Fruit fly (Drosophila melanogaster): Measurements from ENCODE around the gene Ubr3.
A peak's percentile ranks its signal among the peaks of the same experiment; 100 is the strongest.

Gene Ubr3

dm6 chrX:7995171-7995747 is 59.6 kb downstream of the Ubr3 start, which contains the start of gene Tbh (continued):
- TF ChIP-seq da (GFP tag; optimal IDR thresholded peaks at IDR 0.05) (no peak), trh (GFP tag; optimal IDR thresholded peaks at IDR 0.05) (no peak), CG6765 (GFP tag; optimal IDR thresholded peaks at IDR 0.05) (no peak), her (GFP tag; optimal IDR thresholded peaks at IDR 0.05) (no peak), lmd (GFP tag; IDR thresholded peaks at IDR 0.05) (0 out of 2 replicates have a peak, but pooled peaks have one; percentile 15), CG16863 (GFP tag; optimal IDR thresholded peaks at IDR 0.05) (no peak), exex (tag; optimal IDR thresholded peaks at IDR 0.05) (no peak), Aef1 (GFP tag; IDR thresholded peaks at IDR 0.05) (no peak), CG18476 (GFP tag; optimal IDR thresholded peaks at IDR 0.05) (no peak), bsh (GFP tag; optimal IDR thresholded peaks at IDR 0.05) (peak in 1 of 2 experiments; percentile 5), MESR4 (GFP tag; optimal IDR thresholded peaks at IDR 0.05) (no peak), Hmx (GFP tag; optimal IDR thresholded peaks at IDR 0.05) (no peak), gro (GFP tag; optimal IDR thresholded peaks at IDR 0.05) (no peak), CG3995 (GFP tag; optimal IDR thresholded peaks at IDR 0.05) (no peak), HLH3B (GFP tag; IDR thresholded peaks at IDR 0.05) (0 out of 2 replicates have a peak, but pooled peaks have one; percentile 39), insv (GFP tag; optimal IDR thresholded peaks at IDR 0.05) (no peak), btn (GFP tag; optimal IDR thresholded peaks at IDR 0.05) (no peak), CG17568 (GFP tag; optimal IDR thresholded peaks at IDR 0.05) (no peak), CG17361 (GFP tag; IDR thresholded peaks at IDR 0.05) (no peak; the same call in 2 of the 3 replicates), CG11247 (GFP tag; IDR thresholded peaks at IDR 0.05) (no peak), lbe (GFP tag; optimal IDR thresholded peaks at IDR 0.05) (no peak), Trl (optimal IDR thresholded peaks at IDR 0.05) (no peak), Trl (GFP tag; optimal IDR thresholded peaks at IDR 0.05) (no peak), danr (GFP tag; IDR thresholded peaks at IDR 0.05) (no peak), CG15011 (GFP tag; optimal IDR thresholded peaks at IDR 0.05) (no peak), CG4360 (GFP tag; IDR thresholded peaks at IDR 0.05) (no peak), CG6854 (GFP tag; optimal IDR thresholded peaks at IDR 0.05) (peak; percentile 43), HHEX (GFP tag; optimal IDR thresholded peaks at IDR 0.05) (peak; percentile 32), phol (tag; optimal IDR thresholded peaks at IDR 0.05) (peak; percentile 15), CG12155 (GFP tag; optimal IDR thresholded peaks at IDR 0.05) (no peak), klu (GFP tag; IDR thresholded peaks at IDR 0.05) (no peak), tna (GFP tag; IDR thresholded peaks at IDR 0.05; ENCODE audit: partially characterized antibody) (no peak), sr (GFP tag; IDR thresholded peaks at IDR 0.05) (no peak), mam (GFP tag; optimal IDR thresholded peaks at IDR 0.05) (no peak), gsb-n (tag; optimal IDR thresholded peaks at IDR 0.05) (no peak), H2.0 (GFP tag; IDR thresholded peaks at IDR 0.05) (no peak), CG33557 (GFP tag; optimal IDR thresholded peaks at IDR 0.05) (peak; percentile 6), CG13624 (GFP tag; optimal IDR thresholded peaks at IDR 0.05) (no peak), Dbx (GFP tag; IDR thresholded peaks at IDR 0.05) (no peak), sqz (GFP tag; optimal IDR thresholded peaks at IDR 0.05) (no peak), CG18764 (GFP tag; optimal IDR thresholded peaks at IDR 0.05) (no peak), CG13894 (tag; optimal IDR thresholded peaks at IDR 0.05) (peak; percentile 27), CG16779 (GFP tag; IDR thresholded peaks at IDR 0.05) (no peak), ems (GFP tag; optimal IDR thresholded peaks at IDR 0.05) (no peak), seq (GFP tag; IDR thresholded peaks at IDR 0.05) (no peak), sna (GFP tag; IDR thresholded peaks at IDR 0.05; ENCODE audit: partially characterized antibody) (no peak), nmo (GFP tag; optimal IDR thresholded peaks at IDR 0.05) (peak; percentile 16), CG12942 (GFP tag; optimal IDR thresholded peaks at IDR 0.05) (no peak), CoRest (tag; optimal IDR thresholded peaks at IDR 0.05) (peak; percentile 6), fd96Cb (tag; optimal IDR thresholded peaks at IDR 0.05) (no peak), CG15479 (GFP tag; optimal IDR thresholded peaks at IDR 0.05) (no peak), vvl (GFP tag; IDR thresholded peaks at IDR 0.05) (no peak)

All from whole organism, embryonic.